Worm (Caenorhabditis elegans) whole organism, young adult: ENCODE data around the gene C09G5.13.
A peak's percentile ranks its signal among the peaks of the same experiment; 100 is the strongest.

Experiments used
- B0019.2 ChIP-seq: fragments of 200-800 bp; sonication (Bioruptor generic); conservative IDR thresholded peaks from 2 replicates; pipeline ENCODE4 v1.3.6; 2022; ENCODE audit warnings: missing genetic modification reagents, missing genetic modification characterization, missing compliant biosample characterization
- C06A6.2 ChIP-seq: fragments of 200-800 bp; sonication (Bioruptor generic); conservative IDR thresholded peaks from 2 replicates; pipeline ENCODE4 v1.3.6; 2022; ENCODE audit warnings: missing genetic modification characterization, missing compliant biosample characterization
- D2030.7 ChIP-seq: fragments of 200-800 bp; sonication (Bioruptor generic); IDR thresholded peaks from 2 replicates; pipeline ENCODE4 v1.3.6; 2022; ENCODE audit warnings: missing genetic modification reagents, missing genetic modification characterization, missing compliant biosample characterization
- F10E7.11 ChIP-seq: sonication (generic microtip); optimal IDR thresholded peaks from 2 replicates; lab custom pipeline; 2017; ENCODE audit warnings: mild to moderate bottlenecking, missing genetic modification characterization, moderate library complexity, missing compliant biosample characterization
- F57A8.1 ChIP-seq: fragments of 200-800 bp; sonication (Bioruptor generic); optimal IDR thresholded peaks from 2 replicates; lab custom pipeline; 2018; ENCODE audit warnings: mild to moderate bottlenecking, missing genetic modification characterization, moderate library complexity, missing compliant biosample characterization
- K12H6.12 ChIP-seq: fragments of 200-800 bp; sonication (Bioruptor generic); optimal IDR thresholded peaks from 2 replicates; lab custom pipeline; 2018; ENCODE audit warnings: mild to moderate bottlenecking, missing genetic modification characterization, missing compliant biosample characterization
- T07F8.4 ChIP-seq: sonication (generic microtip); optimal IDR thresholded peaks from 2 replicates; lab custom pipeline; 2016; ENCODE audit warnings: mild to moderate bottlenecking, missing genetic modification characterization, moderate library complexity, missing compliant biosample characterization
- Y53F4B.3 ChIP-seq: fragments of 200-800 bp; sonication (Bioruptor generic); IDR thresholded peaks from 2 replicates; pipeline ENCODE4 v1.3.6; 2022; ENCODE audit warnings: missing genetic modification reagents, missing genetic modification characterization, missing compliant biosample characterization
- Y56A3A.18 ChIP-seq: fragments of 200-800 bp; sonication (Bioruptor generic); IDR thresholded peaks from 2 replicates; pipeline ENCODE4 v1.3.6; 2022; ENCODE audit warnings: missing genetic modification reagents, missing genetic modification characterization, missing compliant biosample characterization
- Y95B8A.8 ChIP-seq: fragments of 200-800 bp; sonication (Bioruptor generic); IDR thresholded peaks from 2 replicates; pipeline ENCODE4 v1.3.6; 2022; ENCODE audit warnings: missing genetic modification reagents, missing genetic modification characterization, missing compliant biosample characterization
- atf-7 ChIP-seq: sonication (generic microtip); optimal IDR thresholded peaks from 2 replicates; lab custom pipeline; 2017; ENCODE audit warnings: mild to moderate bottlenecking, missing genetic modification characterization, missing compliant biosample characterization
- cebp-1 ChIP-seq, 2 experiments: fragments of 200-800 bp in 1 of 2; sonication (Bioruptor generic) in 1 of 2; sonication (generic microtip) in 1 of 2; IDR thresholded peaks in 1 of 2; optimal IDR thresholded peaks in 1 of 2; 2 replicates each; pipeline versions ENCODE4 v1.3.6 to Lab custom; 2017 to 2022; ENCODE audit warnings: missing compliant biosample characterization in 2 of 2, missing genetic modification characterization in 2 of 2, mild to moderate bottlenecking in 1 of 2, missing genetic modification reagents in 1 of 2, moderate library complexity in 1 of 2
- ceh-100 ChIP-seq: fragments of 200-800 bp; sonication (Bioruptor generic); IDR thresholded peaks from 2 replicates; pipeline ENCODE4 v1.3.6; 2022; ENCODE audit warnings: missing genetic modification reagents, missing genetic modification characterization, missing compliant biosample characterization
- ceh-79 ChIP-seq: sonication (generic microtip); optimal IDR thresholded peaks from 2 replicates; lab custom pipeline; 2017; ENCODE audit warnings: mild to moderate bottlenecking, missing genetic modification characterization, missing compliant biosample characterization
- efl-1 ChIP-seq: fragments of 150-350 bp; optimal IDR thresholded peaks from 2 replicates; lab custom pipeline; 2014; ENCODE audit warnings: missing biosample characterization, missing genetic modification reagents, missing genetic modification characterization
- ekl-4 ChIP-seq: fragments of 200-800 bp; sonication (Bioruptor generic); IDR thresholded peaks from 2 replicates; pipeline ENCODE4 v1.3.6; 2022; ENCODE audit warnings: missing genetic modification reagents, missing genetic modification characterization, missing compliant biosample characterization
- gei-17 ChIP-seq: fragments of 200-800 bp; sonication (Bioruptor generic); optimal IDR thresholded peaks from 2 replicates; lab custom pipeline; 2018; ENCODE audit warnings: mild to moderate bottlenecking, missing genetic modification characterization, missing compliant biosample characterization
- hmg-1.2 ChIP-seq: fragments of 200-800 bp; sonication (Bioruptor generic); IDR thresholded peaks from 2 replicates; pipeline ENCODE4 v1.3.6; 2022; ENCODE audit warnings: missing genetic modification reagents, missing genetic modification characterization, missing compliant biosample characterization
- lag-1 ChIP-seq: fragments of 200-800 bp; sonication (Bioruptor generic); IDR thresholded peaks from 2 replicates; pipeline ENCODE4 v1.3.6; 2022; ENCODE audit warnings: missing genetic modification reagents, missing genetic modification characterization, missing compliant biosample characterization
- let-607 ChIP-seq, 2 experiments: fragments of 200-800 bp in 1 of 2; sonication (Bioruptor generic) in 1 of 2; sonication (generic microtip) in 1 of 2; optimal IDR thresholded peaks; 2 replicates each; lab custom pipeline; 2016 to 2018; ENCODE audit warnings: mild to moderate bottlenecking in 2 of 2, missing compliant biosample characterization in 2 of 2, missing genetic modification characterization in 2 of 2, moderate library complexity in 2 of 2, missing genotype in 1 of 2
- lin-40 ChIP-seq: sonication (generic microtip); optimal IDR thresholded peaks from 2 replicates; lab custom pipeline; 2016; ENCODE audit warnings: missing genetic modification characterization, mild to moderate bottlenecking, missing compliant biosample characterization, missing genotype, missing genetic modification reagents
- lir-1 ChIP-seq: fragments of 200-800 bp; sonication (Bioruptor generic); conservative IDR thresholded peaks from 2 replicates; pipeline ENCODE4 v1.3.6; 2022; ENCODE audit warnings: missing genetic modification reagents, missing genetic modification characterization, missing compliant biosample characterization
- madf-10 ChIP-seq: sonication (generic microtip); optimal IDR thresholded peaks from 2 replicates; lab custom pipeline; 2016; ENCODE audit warnings: mild to moderate bottlenecking, missing genetic modification characterization, missing compliant biosample characterization
- mes-4 ChIP-seq: sonication (generic microtip); optimal IDR thresholded peaks from 2 replicates; lab custom pipeline; 2016; ENCODE audit warnings: missing genotype, missing genetic modification characterization, missing compliant biosample characterization
- nfya-1 ChIP-seq: sonication (generic microtip); optimal IDR thresholded peaks from 2 replicates; lab custom pipeline; 2017; ENCODE audit warnings: antibody characterized with exemption, missing compliant biosample characterization, missing genetic modification characterization, borderline replicate concordance; ENCODE audit not compliant: insufficient read depth
- nfya-2 ChIP-seq: fragments of 200-800 bp; sonication (Bioruptor generic); IDR thresholded peaks from 2 replicates; pipeline ENCODE4 v1.3.6; 2022; ENCODE audit warnings: missing genetic modification reagents, missing genetic modification characterization, missing compliant biosample characterization
- nhr-27 ChIP-seq: fragments of 200-800 bp; sonication (Bioruptor generic); optimal IDR thresholded peaks from 2 replicates; lab custom pipeline; 2018; ENCODE audit warnings: mild to moderate bottlenecking, missing genetic modification characterization, moderate library complexity, missing compliant biosample characterization
- rec-8 ChIP-seq, 2 experiments: sonication (generic microtip); optimal IDR thresholded peaks; 2 replicates each; lab custom pipeline; 2016; ENCODE audit warnings: mild to moderate bottlenecking in 2 of 2, missing genetic modification characterization in 2 of 2, missing genetic modification reagents in 2 of 2, missing genotype in 2 of 2, missing biosample characterization in 1 of 2, missing compliant biosample characterization in 1 of 2, moderate library complexity in 1 of 2
- rpc-1 ChIP-seq, 2 experiments: fragments of 150-350 bp in 1 of 2; sonication (generic microtip) in 1 of 2; optimal IDR thresholded peaks; 2 replicates each; lab custom pipeline; 2014 to 2018; ENCODE audit warnings: missing biosample characterization in 1 of 2, missing genetic modification characterization in 1 of 2, missing genetic modification reagents in 1 of 2, missing genotype in 1 of 2
- snpc-4 ChIP-seq, 5 experiments: fragments of 150-350 bp in 1 of 5; sonication (generic microtip) in 4 of 5; optimal IDR thresholded peaks; 2 replicates each; lab custom pipeline; 2014 to 2018; ENCODE audit warnings: missing genetic modification characterization in 5 of 5, missing biosample characterization in 3 of 5, antibody characterized with exemption in 2 of 5, mild to moderate bottlenecking in 2 of 5, missing compliant biosample characterization in 2 of 5, missing genotype in 2 of 5, moderate library complexity in 2 of 5, missing genetic modification reagents in 1 of 5
- somi-1 ChIP-seq: fragments of 200-800 bp; sonication (Bioruptor generic); optimal IDR thresholded peaks from 2 replicates; lab custom pipeline; 2018; ENCODE audit warnings: mild to moderate bottlenecking, missing genetic modification characterization, missing compliant biosample characterization
- tbx-9 ChIP-seq: sonication (generic microtip); optimal IDR thresholded peaks from 2 replicates; lab custom pipeline; 2016; ENCODE audit warnings: borderline replicate concordance, missing genetic modification characterization, inconsistent platforms, missing compliant biosample characterization
- xnd-1 ChIP-seq: sonication (generic microtip); optimal IDR thresholded peaks from 2 replicates; lab custom pipeline; 2016; ENCODE audit warnings: missing genotype, missing genetic modification reagents, missing genetic modification characterization, missing compliant biosample characterization
- zfh-2 ChIP-seq: fragments of 200-800 bp; sonication (Bioruptor generic); conservative IDR thresholded peaks from 2 replicates; pipeline ENCODE4 v1.3.6; 2022; ENCODE audit warnings: missing genetic modification reagents, missing genetic modification characterization, missing compliant biosample characterization
- ztf-22 ChIP-seq: fragments of 200-800 bp; sonication (Bioruptor generic); optimal IDR thresholded peaks from 2 replicates; lab custom pipeline; 2018; ENCODE audit warnings: mild to moderate bottlenecking, missing genetic modification characterization, moderate library complexity, missing compliant biosample characterization

Gene C09G5.13

DNA sequence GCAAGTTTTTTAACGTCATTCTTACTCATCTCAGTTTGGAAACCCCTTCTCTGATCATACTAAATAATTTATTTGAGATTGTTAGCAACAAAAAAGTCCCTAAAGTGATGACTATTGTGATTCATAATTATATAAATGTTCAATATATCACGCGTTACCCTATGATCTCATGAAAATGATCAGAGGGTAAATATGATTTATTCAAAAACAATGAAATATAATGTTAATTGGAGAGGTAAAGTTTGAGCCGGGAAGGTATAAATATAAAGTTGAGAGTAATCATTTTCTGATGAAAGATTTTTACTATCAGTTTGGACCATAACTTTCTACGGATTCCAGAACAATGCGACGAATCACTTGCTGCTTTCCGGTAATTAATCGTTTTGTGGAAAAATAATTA is 19.8 kb downstream of the C09G5.13 start, which contains the start of gene C52A11.3:
Gene C52A11.3 (plus strand): TSS at position 301 of the 400 bp plus-strand sequence.
- no peak for TF ChIP-seq ztf-22 (GFP tag; lab: Kevin White, UChicago)
- TF ChIP-seq Y53F4B.3 (GFP tag; lab: Robert Waterston, UW), result no peak
- TF ChIP-seq lir-1 (GFP tag; lab: Robert Waterston, UW), result no peak
- TF ChIP-seq nfya-1, result no peak
- TF ChIP-seq Y95B8A.8 (GFP tag; lab: Robert Waterston, UW), result no peak
- TF ChIP-seq snpc-4 (GFP tag; optimal IDR thresholded peaks at IDR 0.05; lab: Kevin White, UChicago), result no peak
- TF ChIP-seq snpc-4 (tag; optimal IDR thresholded peaks at IDR 0.05; lab: Kevin White, UChicago), result no peak
- TF ChIP-seq somi-1, result no peak
- TF ChIP-seq tbx-9 (tag; lab: Kevin White, UChicago), result no peak
- TF ChIP-seq atf-7 (tag; lab: Kevin White, UChicago), result no peak
- TF ChIP-seq rpc-1 (optimal IDR thresholded peaks at IDR 0.05; lab: Kevin White, UChicago), result no peak
- TF ChIP-seq rpc-1 (tag; optimal IDR thresholded peaks at IDR 0.05; lab: Kevin White, UChicago), result no peak
- TF ChIP-seq lag-1, result no peak
- no peak for TF ChIP-seq T07F8.4 (tag; lab: Kevin White, UChicago)
- TF ChIP-seq ceh-100 (GFP tag; lab: Robert Waterston, UW), result no peak
- TF ChIP-seq nfya-2 (GFP tag; lab: Robert Waterston, UW), result no peak

DNA sequence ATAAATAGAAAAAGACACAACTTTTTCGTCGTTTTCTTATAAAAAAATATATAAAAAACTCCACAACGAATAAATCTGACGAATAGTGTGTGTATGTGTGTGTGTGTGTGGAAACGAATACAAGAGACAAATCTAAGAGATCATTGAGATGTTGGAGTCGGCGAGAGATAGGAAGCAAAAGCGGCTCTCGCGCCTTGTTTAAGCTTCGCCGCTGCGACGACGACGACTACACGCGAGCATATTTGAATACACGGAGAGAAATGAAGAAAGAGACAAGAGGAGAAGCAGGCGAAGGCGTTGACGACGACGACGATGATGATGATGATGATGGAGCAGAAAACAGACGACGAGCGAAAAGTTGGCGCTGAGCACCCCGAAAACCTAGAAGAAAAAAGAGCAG is 27.6 kb downstream of the C09G5.13 start:
- TF ChIP-seq B0019.2 (GFP tag; lab: Robert Waterston, UW), result no peak
- TF ChIP-seq cebp-1 (GFP tag; IDR thresholded peaks at IDR 0.05; lab: Robert Waterston, UW), result no peak
- peak; percentile 8 for TF ChIP-seq cebp-1 (tag; optimal IDR thresholded peaks at IDR 0.05; lab: Kevin White, UChicago)
- TF ChIP-seq C06A6.2 (GFP tag; lab: Robert Waterston, UW), result no peak
- TF ChIP-seq zfh-2 (GFP tag; lab: Robert Waterston, UW), result peak; percentile 45
- peak; percentile 23; the same call in 1 of the 2 replicates for TF ChIP-seq hmg-1.2
- no peak for TF ChIP-seq T07F8.4 (tag; lab: Kevin White, UChicago)
- peak; percentile 59 for TF ChIP-seq madf-10 (tag; lab: Kevin White, UChicago)

DNA sequence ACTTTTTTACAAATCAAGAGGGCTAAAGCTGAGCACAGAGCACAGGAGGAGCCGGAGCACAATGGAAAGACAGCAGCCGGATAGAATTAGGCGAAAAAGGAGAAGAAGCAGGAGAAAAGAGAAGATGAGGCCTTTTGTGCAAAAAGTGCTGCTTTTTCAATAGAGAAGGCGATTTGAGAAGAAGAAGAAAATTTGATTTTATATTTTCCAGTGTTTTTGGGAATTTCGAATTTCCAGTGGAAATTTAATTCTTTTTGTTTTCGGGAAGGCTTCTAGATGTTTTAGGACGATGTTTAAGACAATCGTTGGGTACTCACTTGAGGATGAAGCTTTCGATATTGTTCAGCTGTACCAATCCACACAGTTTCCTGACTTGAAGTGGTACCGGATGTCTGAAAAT is 36.5 kb downstream of the C09G5.13 start:
- TF ChIP-seq mes-4 (tag; lab: Kevin White, UChicago) (no peak), ceh-79 (tag; lab: Kevin White, UChicago) (no peak), lin-40 (tag; lab: Kevin White, UChicago) (no peak), rec-8 (tag; optimal IDR thresholded peaks at IDR 0.05; lab: Kevin White, UChicago) (no peak), F10E7.11 (no peak), F57A8.1 (GFP tag; lab: Kevin White, UChicago) (no peak), ekl-4 (GFP tag; lab: Robert Waterston, UW) (no peak), efl-1 (GFP tag; lab: Kevin White, UChicago) (no peak), D2030.7 (GFP tag; lab: Robert Waterston, UW) (no peak), gei-17 (GFP tag; lab: Kevin White, UChicago) (no peak), Y56A3A.18 (GFP tag; lab: Robert Waterston, UW) (no peak), xnd-1 (tag; lab: Kevin White, UChicago) (no peak), K12H6.12 (tag; lab: Kevin White, UChicago) (no peak), let-607 (tag; optimal IDR thresholded peaks at IDR 0.05; lab: Kevin White, UChicago) (no peak), nhr-27 (no peak)
